Fruit fly (Drosophila melanogaster) whole organism, embryonic: ENCODE results near the gene CG7367.

Source experiments
- CG10462 ChIP-seq: fragments of 200-800 bp; sonication (Bioruptor generic); optimal IDR thresholded peaks from 2 replicates; lab custom pipeline; 2016; ENCODE audit warnings: missing biosample characterization, missing genetic modification characterization
- CG10979 ChIP-seq: fragments of 200-800 bp; sonication (Bioruptor generic); optimal IDR thresholded peaks from 2 replicates; lab custom pipeline; 2018; ENCODE audit warnings: missing biosample characterization, mild to moderate bottlenecking, missing genetic modification characterization, moderate library complexity
- CG11398 ChIP-seq: fragments of 200-800 bp; sonication (Bioruptor generic); optimal IDR thresholded peaks from 2 replicates; lab custom pipeline; 2016; ENCODE audit warnings: missing biosample characterization, missing genetic modification characterization
- CG12071 ChIP-seq: fragments of 200-800 bp; sonication (Bioruptor generic); optimal IDR thresholded peaks from 3 replicates; lab custom pipeline; 2018; ENCODE audit warnings: missing biosample characterization, mild to moderate bottlenecking, missing genetic modification characterization
- CG12391 ChIP-seq: fragments of 200-800 bp; sonication (Bioruptor generic); optimal IDR thresholded peaks from 3 replicates; lab custom pipeline; 2018; ENCODE audit warnings: missing biosample characterization, mild to moderate bottlenecking, missing genetic modification characterization, moderate library complexity
- CG13424 ChIP-seq: fragments of 200-800 bp; sonication (Bioruptor generic); optimal IDR thresholded peaks from 2 replicates; lab custom pipeline; 2019; ENCODE audit warnings: missing biosample characterization, mild to moderate bottlenecking, missing genetic modification characterization, moderate library complexity
- CG14710 ChIP-seq: fragments of 200-800 bp; sonication (Bioruptor generic); optimal IDR thresholded peaks from 3 replicates; lab custom pipeline; 2019; ENCODE audit warnings: missing biosample characterization, mild to moderate bottlenecking, missing genetic modification characterization, moderate library complexity
- CG14860 ChIP-seq: fragments of 200-800 bp; sonication (Bioruptor generic); IDR thresholded peaks from 3 replicates; pipeline ENCODE4 v1.3.6; 2022; ENCODE audit warnings: missing biosample characterization, missing genetic modification characterization; ENCODE audit not compliant: partially characterized antibody
- CG1529 ChIP-seq: fragments of 200-800 bp; sonication (Bioruptor generic); optimal IDR thresholded peaks from 3 replicates; lab custom pipeline; 2018; ENCODE audit warnings: missing biosample characterization, missing genetic modification characterization
- CG1602 ChIP-seq: fragments of 200-800 bp; sonication (Bioruptor generic); optimal IDR thresholded peaks from 3 replicates; lab custom pipeline; 2016; ENCODE audit warnings: missing biosample characterization, missing genetic modification characterization
- CG17385 ChIP-seq: fragments of 200-800 bp; sonication (Bioruptor generic); optimal IDR thresholded peaks from 3 replicates; lab custom pipeline; 2018; ENCODE audit warnings: missing biosample characterization, mild to moderate bottlenecking, missing genetic modification characterization
- CG17829 ChIP-seq: fragments of 200-800 bp; optimal IDR thresholded peaks from 2 replicates; lab custom pipeline; 2019; ENCODE audit warnings: missing biosample characterization, mild to moderate bottlenecking, missing genetic modification characterization, moderate library complexity
- CG2116 ChIP-seq: fragments of 200-800 bp; sonication (Bioruptor generic); optimal IDR thresholded peaks from 3 replicates; lab custom pipeline; 2018; ENCODE audit warnings: missing biosample characterization, mild to moderate bottlenecking, missing genetic modification characterization
- CG2202 ChIP-seq: fragments of 200-800 bp; sonication (Bioruptor generic); optimal IDR thresholded peaks from 2 replicates; lab custom pipeline; 2018; ENCODE audit warnings: missing biosample characterization, mild to moderate bottlenecking, missing genetic modification characterization
- CG8924 ChIP-seq: fragments of 200-800 bp; optimal IDR thresholded peaks from 3 replicates; lab custom pipeline; 2019; ENCODE audit warnings: missing biosample characterization, mild to moderate bottlenecking, missing genetic modification characterization, moderate library complexity
- CG9932 ChIP-seq: fragments of 200-800 bp; sonication (Bioruptor generic); IDR thresholded peaks from 2 replicates; pipeline ENCODE4 v1.3.6; 2022; ENCODE audit warnings: missing biosample characterization, missing genetic modification characterization
- CkIIα-i1 ChIP-seq: fragments of 200-800 bp; sonication (Bioruptor generic); IDR thresholded peaks from 2 replicates; pipeline ENCODE4 v1.3.6; 2022; ENCODE audit warnings: missing biosample characterization, missing genetic modification characterization
- Dek ChIP-seq: fragments of 200-800 bp; sonication (Bioruptor generic); optimal IDR thresholded peaks from 3 replicates; lab custom pipeline; 2019; ENCODE audit warnings: missing biosample characterization, mild to moderate bottlenecking, missing genetic modification characterization, moderate library complexity
- Drgx ChIP-seq: fragments of 200-800 bp; sonication (Bioruptor generic); IDR thresholded peaks from 2 replicates; pipeline ENCODE4 v1.3.6; 2022; ENCODE audit warnings: missing biosample characterization, missing genetic modification characterization
- Elba2 ChIP-seq: fragments of 200-800 bp; sonication (Bioruptor generic); optimal IDR thresholded peaks from 3 replicates; lab custom pipeline; 2016; ENCODE audit warnings: missing biosample characterization, missing genetic modification characterization
- Hr3 ChIP-seq: fragments of 200-800 bp; sonication (Bioruptor generic); optimal IDR thresholded peaks from 3 replicates; lab custom pipeline; 2016; ENCODE audit warnings: missing biosample characterization, missing genetic modification characterization
- Hr39 ChIP-seq: fragments of >200 bp; optimal IDR thresholded peaks from 2 replicates; lab custom pipeline; 2017
- Lhr ChIP-seq: fragments of 200-800 bp; sonication (Bioruptor generic); optimal IDR thresholded peaks from 3 replicates; lab custom pipeline; 2017; ENCODE audit warnings: mild to moderate bottlenecking, missing biosample characterization, missing genetic modification reagents, missing genetic modification characterization
- Mes4 ChIP-seq: fragments of 200-800 bp; sonication (Bioruptor generic); optimal IDR thresholded peaks from 2 replicates; lab custom pipeline; 2016; ENCODE audit warnings: missing biosample characterization, missing genetic modification characterization
- Nf-YA ChIP-seq: fragments of 200-800 bp; sonication (Bioruptor generic); IDR thresholded peaks from 2 replicates; pipeline ENCODE4 v1.3.6; 2022; ENCODE audit warnings: missing biosample characterization, missing genetic modification characterization
- Oli ChIP-seq: fragments of 200-800 bp; sonication (Bioruptor generic); optimal IDR thresholded peaks from 2 replicates; lab custom pipeline; 2018; ENCODE audit warnings: missing biosample characterization, mild to moderate bottlenecking, missing genetic modification characterization, moderate library complexity
- Poxn ChIP-seq: fragments of 200-800 bp; sonication (Bioruptor generic); IDR thresholded peaks from 2 replicates; pipeline ENCODE4 v1.3.6; 2022; ENCODE audit warnings: missing biosample characterization, missing genetic modification characterization
- Taf1 ChIP-seq: fragments of 200-800 bp; sonication (Bioruptor generic); IDR thresholded peaks from 2 replicates; pipeline ENCODE4 v1.3.6; 2022; ENCODE audit warnings: missing biosample characterization, missing genetic modification characterization
- Trl ChIP-seq, 3 experiments: fragments of >200 bp in 2 of 3; fragments of 200-800 bp in 1 of 3; sonication (Bioruptor generic) in 1 of 3; optimal IDR thresholded peaks; 2 replicates in 1 of 3; 3 replicates in 2 of 3; lab custom pipeline; 2016 to 2017; ENCODE audit warnings: missing biosample characterization in 1 of 3, missing genetic modification characterization in 1 of 3
- ab ChIP-seq: fragments of 200-800 bp; sonication (Bioruptor generic); optimal IDR thresholded peaks from 2 replicates; lab custom pipeline; 2016; ENCODE audit warnings: missing biosample characterization, missing genetic modification characterization
- az2 ChIP-seq: fragments of 200-800 bp; sonication (Bioruptor generic); optimal IDR thresholded peaks from 3 replicates; lab custom pipeline; 2016; ENCODE audit warnings: missing biosample characterization, missing genetic modification characterization
- chif ChIP-seq, 2 experiments: fragments of 200-800 bp; sonication (Bioruptor generic); optimal IDR thresholded peaks; 3 replicates each; lab custom pipeline; 2016; ENCODE audit warnings: missing biosample characterization in 2 of 2, missing genetic modification characterization in 2 of 2
- chm ChIP-seq: fragments of 200-800 bp; sonication (Bioruptor generic); IDR thresholded peaks from 2 replicates; pipeline ENCODE4 v1.3.6; 2022; ENCODE audit warnings: missing biosample characterization, missing genetic modification characterization
- dati ChIP-seq: fragments of 200-800 bp; sonication (Bioruptor generic); IDR thresholded peaks from 2 replicates; pipeline ENCODE4 v1.3.6; 2022; ENCODE audit warnings: missing biosample characterization, missing genetic modification characterization
- disco-r ChIP-seq: fragments of 200-800 bp; sonication (Bioruptor generic); optimal IDR thresholded peaks from 2 replicates; lab custom pipeline; 2016; ENCODE audit warnings: missing biosample characterization, missing genetic modification characterization
- ewg ChIP-seq: fragments of 200-800 bp; sonication (Bioruptor generic); optimal IDR thresholded peaks from 3 replicates; lab custom pipeline; 2017; ENCODE audit warnings: mild to moderate bottlenecking, missing biosample characterization, missing genetic modification reagents, missing genetic modification characterization
- lola ChIP-seq, 3 experiments: fragments of >200 bp in 2 of 3; fragments of 200-800 bp in 1 of 3; sonication (Bioruptor generic) in 1 of 3; optimal IDR thresholded peaks; 2 replicates each; lab custom pipeline; 2017 to 2019; ENCODE audit warnings: missing biosample characterization in 3 of 3, missing genetic modification characterization in 3 of 3, mild to moderate bottlenecking in 1 of 3, moderate library complexity in 1 of 3
- nerfin-1 ChIP-seq: fragments of 200-800 bp; sonication (Bioruptor generic); optimal IDR thresholded peaks from 3 replicates; lab custom pipeline; 2019; ENCODE audit warnings: missing biosample characterization, mild to moderate bottlenecking, missing genetic modification characterization, moderate library complexity
- nmo ChIP-seq: fragments of 200-800 bp; sonication (Bioruptor generic); optimal IDR thresholded peaks from 2 replicates; lab custom pipeline; 2018; ENCODE audit warnings: missing biosample characterization, mild to moderate bottlenecking, missing genetic modification characterization, moderate library complexity
- org-1 ChIP-seq: fragments of 200-800 bp; sonication (Bioruptor generic); optimal IDR thresholded peaks from 2 replicates; lab custom pipeline; 2017; ENCODE audit warnings: missing biosample characterization, missing genetic modification characterization
- phol ChIP-seq: fragments of 200-800 bp; sonication (Bioruptor generic); optimal IDR thresholded peaks from 3 replicates; lab custom pipeline; 2018; ENCODE audit warnings: missing biosample characterization, mild to moderate bottlenecking, missing genetic modification characterization, moderate library complexity
- ro ChIP-seq: fragments of 200-800 bp; sonication (Bioruptor generic); IDR thresholded peaks from 2 replicates; pipeline ENCODE4 v1.3.6; 2022; ENCODE audit warnings: missing biosample characterization, missing genetic modification characterization
- row ChIP-seq: fragments of 200-800 bp; sonication (Bioruptor generic); IDR thresholded peaks from 3 replicates; pipeline ENCODE4 v1.3.6; 2022; ENCODE audit warnings: missing biosample characterization, missing genetic modification characterization
- sc ChIP-seq, 3 experiments: fragments of >200 bp in 2 of 3; fragments of 200-800 bp in 1 of 3; sonication (Bioruptor generic) in 1 of 3; optimal IDR thresholded peaks; 2 replicates in 2 of 3; 3 replicates in 1 of 3; lab custom pipeline; 2017; ENCODE audit warnings: mild to moderate bottlenecking in 1 of 3, missing biosample characterization in 1 of 3, missing genetic modification characterization in 1 of 3, missing genetic modification reagents in 1 of 3
- sens ChIP-seq: fragments of 200-800 bp; sonication (Bioruptor generic); peaks from one replicate; lab custom pipeline; 2016; ENCODE audit warnings: missing biosample characterization, missing genetic modification characterization
- sima ChIP-seq: fragments of 200-800 bp; sonication (Bioruptor generic); optimal IDR thresholded peaks from 2 replicates; lab custom pipeline; 2016; ENCODE audit warnings: missing biosample characterization, missing genetic modification characterization
- ssp ChIP-seq: fragments of 200-800 bp; sonication (Bioruptor generic); IDR thresholded peaks from 2 replicates; pipeline ENCODE4 v1.3.6; 2022; ENCODE audit warnings: missing biosample characterization, missing genetic modification characterization
- unpg ChIP-seq: fragments of 200-800 bp; sonication (Bioruptor generic); optimal IDR thresholded peaks from 3 replicates; lab custom pipeline; 2018; ENCODE audit warnings: missing biosample characterization, mild to moderate bottlenecking, missing genetic modification characterization, moderate library complexity
- vnd ChIP-seq: fragments of 200-800 bp; sonication (Bioruptor generic); IDR thresholded peaks from 3 replicates; pipeline ENCODE4 v1.3.6; 2022; ENCODE audit warnings: missing biosample characterization, missing genetic modification characterization; ENCODE audit not compliant: partially characterized antibody
- zen ChIP-seq: fragments of 200-800 bp; sonication (Bioruptor generic); optimal IDR thresholded peaks from 3 replicates; lab custom pipeline; 2018; ENCODE audit warnings: missing biosample characterization, mild to moderate bottlenecking, missing genetic modification characterization, moderate library complexity

Gene CG7367

DNA sequence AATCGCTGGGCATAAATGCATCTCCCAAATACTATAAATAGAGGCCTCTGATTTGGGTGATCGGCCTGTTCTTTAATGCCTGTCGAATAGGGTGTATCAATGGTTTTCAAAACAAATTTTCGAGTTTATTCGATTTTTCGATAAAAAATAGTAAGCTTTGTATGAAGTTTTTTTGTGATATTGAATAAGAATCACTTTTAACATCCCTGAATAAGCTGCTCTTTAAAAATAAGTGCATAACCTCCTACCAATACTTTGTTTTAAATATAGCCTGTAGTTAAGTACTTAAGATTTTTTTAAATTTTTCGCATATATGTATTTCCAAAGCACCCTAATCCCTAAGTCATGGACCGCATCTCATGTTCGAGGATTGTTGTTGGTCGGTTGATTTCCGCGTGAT, 41.1 kb upstream of the CG7367 start (continued):
- TF ChIP-seq nmo (GFP tag; lab: Kevin White, UChicago) (peak; percentile 21), CG10979 (tag; lab: Kevin White, UChicago) (peak; percentile 50), chif (GFP tag; optimal IDR thresholded peaks at IDR 0.05; lab: Kevin White, UChicago) (peak in 1 of 2 experiments; percentile 18), CG2116 (GFP tag; lab: Kevin White, UChicago) (no peak), org-1 (peak; percentile 37), phol (tag; lab: Kevin White, UChicago) (peak; percentile 11), dati (GFP tag; lab: Robert Waterston, UW) (no peak), CG12071 (GFP tag; lab: Kevin White, UChicago) (no peak), Hr3 (no peak), Nf-YA (GFP tag; lab: Robert Waterston, UW) (no peak), Oli (tag; lab: Kevin White, UChicago) (peak; percentile 32), CG8924 (tag; lab: Kevin White, UChicago) (peak; percentile 67), Drgx (GFP tag; lab: Robert Waterston, UW) (0 out of 2 replicates have a peak, but pooled peaks have one; percentile 15), nerfin-1 (tag; lab: Kevin White, UChicago) (peak; percentile 13), Poxn (GFP tag; lab: Robert Waterston, UW) (no peak), CG9932 (no peak), Trl (optimal IDR thresholded peaks at IDR 0.05; lab: Kevin White, UChicago) (no peak), Trl (GFP tag; optimal IDR thresholded peaks at IDR 0.05; lab: Kevin White, UChicago) (no peak), sima (GFP tag; lab: Kevin White, UChicago) (no peak), Taf1 (no peak), ro (GFP tag; lab: Robert Waterston, UW) (no peak), Mes4 (GFP tag; lab: Kevin White, UChicago) (peak; percentile 15), CG1529 (GFP tag; lab: Kevin White, UChicago) (peak; percentile 63), CG14860 (GFP tag; lab: Robert Waterston, UW) (no peak), vnd (GFP tag; lab: Robert Waterston, UW) (no peak), az2 (peak; percentile 5), ewg (GFP tag; lab: Kevin White, UChicago) (peak; percentile 25), unpg (GFP tag; lab: Kevin White, UChicago) (peak; percentile 60), disco-r (GFP tag; lab: Kevin White, UChicago) (no peak), Elba2 (GFP tag; lab: Kevin White, UChicago) (no peak), zen (tag; lab: Kevin White, UChicago) (no peak), CG17385 (peak; percentile 49), CG17829 (tag; lab: Kevin White, UChicago) (peak; percentile 30), CG1602 (GFP tag; lab: Kevin White, UChicago) (peak; percentile 2), CkIIα-i1 (GFP tag; lab: Robert Waterston, UW) (no peak), CG12391 (tag; lab: Kevin White, UChicago) (peak; percentile 72), sc (optimal IDR thresholded peaks at IDR 0.05; lab: Kevin White, UChicago) (no peak), sc (GFP tag; optimal IDR thresholded peaks at IDR 0.05; lab: Kevin White, UChicago) (peak; percentile 32), CG11398 (GFP tag; lab: Kevin White, UChicago) (no peak), row (GFP tag; lab: Robert Waterston, UW) (peak; percentile 37; the same call in 1 of the 3 replicates), Lhr (peak; percentile 12), CG2202 (tag; lab: Kevin White, UChicago) (peak; percentile 59), lola (GFP tag; optimal IDR thresholded peaks at IDR 0.05; lab: Kevin White, UChicago) (peak in 1 of 3 experiments; percentile 78), CG10462 (GFP tag; lab: Kevin White, UChicago) (peak; percentile 12), CG13424 (tag; lab: Kevin White, UChicago) (peak; percentile 78), sens (GFP tag; lab: Kevin White, UChicago) (peak; percentile 81), chm (GFP tag; lab: Robert Waterston, UW) (0 out of 2 replicates have a peak, but pooled peaks have one; percentile 13), ssp (GFP tag; lab: Robert Waterston, UW) (no peak), Dek (peak; percentile 20), ab (GFP tag; lab: Kevin White, UChicago) (no peak), CG14710 (tag; lab: Kevin White, UChicago) (peak; percentile 31), Hr39 (no peak)
